Worm (Caenorhabditis elegans) whole organism, L4 larva: ENCODE data around the gene Y54G2A.48.

ENCODE experiments used
- D1046.2 ChIP-seq: fragments of 200-800 bp; sonication (Bioruptor generic); IDR thresholded peaks from 2 replicates; pipeline ENCODE4 v1.3.6; 2022; ENCODE audit warnings: missing genetic modification characterization, missing compliant biosample characterization
- F26F4.8 ChIP-seq: fragments of 200-800 bp; sonication (Bioruptor generic); conservative IDR thresholded peaks from 2 replicates; pipeline ENCODE4 v1.3.6; 2022; ENCODE audit warnings: missing genetic modification characterization, missing compliant biosample characterization
- F37D6.2 ChIP-seq: sonication (generic microtip); optimal IDR thresholded peaks from 2 replicates; lab custom pipeline; 2016; ENCODE audit warnings: mild to moderate bottlenecking, missing genetic modification characterization, missing compliant biosample characterization
- T26A8.4 ChIP-seq: fragments of 200-800 bp; sonication (Bioruptor generic); IDR thresholded peaks from 2 replicates; pipeline ENCODE4 v1.3.6; 2022; ENCODE audit warnings: missing genetic modification characterization, missing compliant biosample characterization
- Y105C5A.15 ChIP-seq: fragments of 200-800 bp; sonication (Bioruptor generic); IDR thresholded peaks from 2 replicates; pipeline ENCODE4 v1.3.6; 2022; ENCODE audit warnings: missing genetic modification characterization, missing compliant biosample characterization
- Y48G9A.11 ChIP-seq: fragments of 200-800 bp; sonication (Bioruptor generic); IDR thresholded peaks from 2 replicates; pipeline ENCODE4 v1.3.6; 2022; ENCODE audit warnings: missing genetic modification reagents, missing genetic modification characterization, missing compliant biosample characterization
- Y75B8A.6 ChIP-seq: fragments of 200-800 bp; sonication (Bioruptor generic); IDR thresholded peaks from 2 replicates; pipeline ENCODE4 v1.3.6; 2022; ENCODE audit warnings: missing genetic modification reagents, missing genetic modification characterization, missing compliant biosample characterization
- ZK546.5 ChIP-seq, 2 experiments: sonication (generic microtip); optimal IDR thresholded peaks; 2 replicates each; lab custom pipeline; 2017; ENCODE audit warnings: missing biosample characterization in 2 of 2, missing genetic modification characterization in 2 of 2
- aha-1 ChIP-seq: fragments of 150-350 bp; peaks from one replicate; lab custom pipeline; 2014; ENCODE audit warnings: missing biosample characterization, missing genetic modification characterization
- arid-1 ChIP-seq: fragments of 200-800 bp; sonication (Bioruptor generic); conservative IDR thresholded peaks from 2 replicates; pipeline ENCODE4 v1.3.6; 2022; ENCODE audit warnings: missing genetic modification reagents, missing genetic modification characterization, missing compliant biosample characterization
- ceh-44 ChIP-seq: fragments of 200-800 bp; sonication (Bioruptor generic); IDR thresholded peaks from 2 replicates; pipeline ENCODE4 v1.3.6; 2022; ENCODE audit warnings: missing genetic modification reagents, missing genetic modification characterization, missing compliant biosample characterization
- ceh-82 ChIP-seq: sonication (generic microtip); optimal IDR thresholded peaks from 2 replicates; lab custom pipeline; 2017; ENCODE audit warnings: missing biosample characterization, missing genetic modification characterization
- cey-2 ChIP-seq: sonication (generic microtip); optimal IDR thresholded peaks from 3 replicates; lab custom pipeline; 2017; ENCODE audit warnings: missing genetic modification characterization, mild to moderate bottlenecking, missing compliant biosample characterization, antibody characterized with exemption, borderline replicate concordance; ENCODE audit not compliant: insufficient read depth
- ctbp-1 ChIP-seq: fragments of 200-800 bp; sonication (Bioruptor generic); IDR thresholded peaks from 2 replicates; pipeline ENCODE4 v1.3.6; 2022; ENCODE audit warnings: missing genetic modification reagents, missing genetic modification characterization, missing compliant biosample characterization
- daf-12 ChIP-seq: fragments of 150-350 bp; optimal IDR thresholded peaks from 2 replicates; lab custom pipeline; 2014; ENCODE audit warnings: missing biosample characterization, missing genetic modification reagents, missing genetic modification characterization
- daf-16 ChIP-seq, 3 experiments: sonication (generic microtip); optimal IDR thresholded peaks; 2 replicates each; lab custom pipeline; 2016 to 2017; ENCODE audit warnings: missing genetic modification characterization in 3 of 3, missing genetic modification reagents in 3 of 3, mild to moderate bottlenecking in 2 of 3, missing compliant biosample characterization in 2 of 3, missing biosample characterization in 1 of 3, moderate library complexity in 1 of 3
- daf-8 ChIP-seq: fragments of 200-800 bp; sonication (Bioruptor generic); IDR thresholded peaks from 2 replicates; pipeline ENCODE4 v1.3.6; 2022; ENCODE audit warnings: missing genetic modification characterization, missing compliant biosample characterization
- dmd-6 ChIP-seq: fragments of 200-800 bp; sonication (Bioruptor generic); IDR thresholded peaks from 2 replicates; pipeline ENCODE4 v1.3.6; 2022; ENCODE audit warnings: missing genetic modification reagents, missing genetic modification characterization, missing compliant biosample characterization
- dmd-8 ChIP-seq: fragments of 200-800 bp; sonication (Bioruptor generic); IDR thresholded peaks from 2 replicates; pipeline ENCODE4 v1.3.6; 2022; ENCODE audit warnings: missing genetic modification characterization, missing compliant biosample characterization
- dmd-9 ChIP-seq: fragments of 200-800 bp; sonication (Bioruptor generic); IDR thresholded peaks from 2 replicates; pipeline ENCODE4 v1.3.6; 2022; ENCODE audit warnings: missing genetic modification reagents, missing genetic modification characterization, missing compliant biosample characterization
- fkh-10 ChIP-seq: fragments of 150-350 bp; optimal IDR thresholded peaks from 2 replicates; lab custom pipeline; 2014; ENCODE audit warnings: missing biosample characterization, missing genetic modification reagents, missing genetic modification characterization
- hif-1 ChIP-seq, 2 experiments: sonication (generic microtip); optimal IDR thresholded peaks; 2 replicates each; lab custom pipeline; 2016 to 2017; ENCODE audit warnings: missing compliant biosample characterization in 2 of 2, missing genetic modification characterization in 2 of 2, missing genetic modification reagents in 2 of 2, missing genotype in 2 of 2, mild to moderate bottlenecking in 1 of 2
- hlh-11 ChIP-seq: fragments of 200-800 bp; sonication (Bioruptor generic); optimal IDR thresholded peaks from 2 replicates; lab custom pipeline; 2018; ENCODE audit warnings: mild to moderate bottlenecking, missing genetic modification characterization, missing compliant biosample characterization
- jun-1 ChIP-seq: fragments of 150-350 bp; optimal IDR thresholded peaks from 2 replicates; lab custom pipeline; 2014; ENCODE audit warnings: missing biosample characterization, missing genetic modification reagents, missing genetic modification characterization
- lim-7 ChIP-seq: fragments of 200-800 bp; sonication (Bioruptor generic); IDR thresholded peaks from 2 replicates; pipeline ENCODE4 v1.3.6; 2022; ENCODE audit warnings: missing genetic modification characterization, missing compliant biosample characterization
- lin-1 ChIP-seq: fragments of 200-800 bp; sonication (Bioruptor generic); IDR thresholded peaks from 2 replicates; pipeline ENCODE4 v1.3.6; 2022; ENCODE audit warnings: missing genetic modification reagents, missing genetic modification characterization, missing compliant biosample characterization
- lin-13 ChIP-seq: fragments of 150-350 bp; optimal IDR thresholded peaks from 2 replicates; lab custom pipeline; 2014; ENCODE audit warnings: missing biosample characterization, missing genetic modification reagents, missing genetic modification characterization
- lin-38 ChIP-seq: fragments of 200-800 bp; sonication (Bioruptor generic); IDR thresholded peaks from 2 replicates; pipeline ENCODE4 v1.3.6; 2022; ENCODE audit warnings: missing genetic modification reagents, missing genetic modification characterization, missing compliant biosample characterization
- madf-9 ChIP-seq: fragments of 200-800 bp; sonication (Bioruptor generic); conservative IDR thresholded peaks from 2 replicates; pipeline ENCODE4 v1.3.6; 2022; ENCODE audit warnings: missing genetic modification reagents, missing genetic modification characterization, missing compliant biosample characterization
- mdt-29 ChIP-seq: fragments of 200-800 bp; sonication (Bioruptor generic); IDR thresholded peaks from 2 replicates; pipeline ENCODE4 v1.3.6; 2022; ENCODE audit warnings: missing genetic modification reagents, missing genetic modification characterization, missing compliant biosample characterization
- mes-2 ChIP-seq: sonication (generic microtip); optimal IDR thresholded peaks from 2 replicates; lab custom pipeline; 2016; ENCODE audit warnings: missing genotype, mild to moderate bottlenecking, missing genetic modification characterization, missing compliant biosample characterization; ENCODE audit not compliant: poor library complexity, severe bottlenecking
- mxl-2 ChIP-seq: fragments of 200-800 bp; sonication (Bioruptor generic); conservative IDR thresholded peaks from 2 replicates; pipeline ENCODE4 v1.3.6; 2022; ENCODE audit warnings: missing genetic modification reagents, missing genetic modification characterization, missing compliant biosample characterization
- nhr-10 ChIP-seq: fragments of 150-350 bp; optimal IDR thresholded peaks from 2 replicates; lab custom pipeline; 2014; ENCODE audit warnings: missing biosample characterization, missing genetic modification characterization
- nhr-25 ChIP-seq: sonication (generic microtip); optimal IDR thresholded peaks from 2 replicates; lab custom pipeline; 2017; ENCODE audit warnings: missing genetic modification characterization, mild to moderate bottlenecking, missing compliant biosample characterization, antibody characterized with exemption, moderate library complexity, borderline replicate concordance; ENCODE audit not compliant: insufficient read depth
- nhr-28 ChIP-seq: fragments of 150-350 bp; optimal IDR thresholded peaks from 2 replicates; lab custom pipeline; 2014; ENCODE audit warnings: missing biosample characterization, missing genetic modification characterization
- pha-4 ChIP-seq, 2 experiments: fragments of 150-350 bp in 1 of 2; fragments of 200-800 bp in 1 of 2; sonication (Bioruptor generic) in 1 of 2; IDR thresholded peaks in 1 of 2; optimal IDR thresholded peaks in 1 of 2; 2 replicates each; pipeline versions ENCODE4 v1.3.6 to Lab custom; 2014 to 2022; ENCODE audit warnings: missing genetic modification characterization in 2 of 2, missing genetic modification reagents in 2 of 2, missing biosample characterization in 1 of 2, missing compliant biosample characterization in 1 of 2
- rbr-2 ChIP-seq: sonication (generic microtip); optimal IDR thresholded peaks from 2 replicates; lab custom pipeline; 2016; ENCODE audit warnings: missing genotype, missing genetic modification characterization, missing compliant biosample characterization
- tag-97 ChIP-seq: fragments of 200-800 bp; sonication (Bioruptor generic); IDR thresholded peaks from 2 replicates; pipeline ENCODE4 v1.3.6; 2022; ENCODE audit warnings: missing genetic modification characterization, missing compliant biosample characterization
- unc-130 ChIP-seq: sonication (generic microtip); optimal IDR thresholded peaks from 2 replicates; lab custom pipeline; 2016; ENCODE audit warnings: missing genetic modification reagents, missing genetic modification characterization, missing compliant biosample characterization
- unc-39 ChIP-seq: sonication (generic microtip); optimal IDR thresholded peaks from 2 replicates; lab custom pipeline; 2017; ENCODE audit warnings: missing biosample characterization, missing genetic modification characterization
- unc-62 ChIP-seq, 3 experiments: fragments of 150-350 bp in 1 of 3; sonication (generic microtip); optimal IDR thresholded peaks in 2 of 3; peaks in 1 of 3; 1 replicate in 1 of 3; 2 replicates in 2 of 3; lab custom pipeline; 2014 to 2017; ENCODE audit warnings: missing biosample characterization in 3 of 3, missing genetic modification characterization in 3 of 3, missing genetic modification reagents in 3 of 3, missing genotype in 1 of 3
- vab-7 ChIP-seq: fragments of 200-800 bp; sonication (Bioruptor generic); IDR thresholded peaks from 2 replicates; pipeline ENCODE4 v1.3.6; 2022; ENCODE audit warnings: missing genetic modification reagents, missing genetic modification characterization, missing compliant biosample characterization
- zfp-2 ChIP-seq: sonication (generic microtip); optimal IDR thresholded peaks from 2 replicates; lab custom pipeline; 2016; ENCODE audit warnings: mild to moderate bottlenecking, missing genetic modification characterization, missing compliant biosample characterization
- zip-11 ChIP-seq: fragments of 200-800 bp; sonication (Bioruptor generic); IDR thresholded peaks from 2 replicates; pipeline ENCODE4 v1.3.6; 2022; ENCODE audit warnings: missing genetic modification characterization, missing compliant biosample characterization

Gene Y54G2A.48

ce11 chrIV:2805525-2805924 lies 27.0 kb downstream of the Y54G2A.48 start, which contains the start of gene Y54G2A.45 (continued):
- no peak for TF ChIP-seq unc-62 (GFP tag; optimal IDR thresholded peaks at IDR 0.05 in 1 of 2; lab: Kevin White, UChicago)
- TF ChIP-seq unc-62 (tag; optimal IDR thresholded peaks at IDR 0.05; lab: Kevin White, UChicago) = no peak
- peak; percentile 89 for TF ChIP-seq nhr-28 (tag; lab: Kevin White, UChicago)
- no peak for TF ChIP-seq nhr-25 (tag; lab: Kevin White, UChicago)
- no peak for TF ChIP-seq daf-8 (GFP tag; lab: Robert Waterston, UW)
- no peak for TF ChIP-seq nhr-10
- peak; percentile 81 for TF ChIP-seq lim-7
- TF ChIP-seq dmd-6 (GFP tag; lab: Robert Waterston, UW) = peak; percentile 87
- peak; percentile 80 for TF ChIP-seq pha-4 (GFP tag; IDR thresholded peaks at IDR 0.05; lab: Robert Waterston, UW)
- TF ChIP-seq pha-4 (tag; optimal IDR thresholded peaks at IDR 0.05; lab: Kevin White, UChicago) = no peak
- peak; percentile 77 for TF ChIP-seq mes-2 (tag; lab: Kevin White, UChicago)
- TF ChIP-seq F26F4.8 (GFP tag; lab: Robert Waterston, UW) = peak; percentile 90
- TF ChIP-seq tag-97 (GFP tag; lab: Robert Waterston, UW) = no peak
- peak; percentile 8 for TF ChIP-seq zfp-2 (tag; lab: Kevin White, UChicago)
- TF ChIP-seq fkh-10 (GFP tag; lab: Kevin White, UChicago) = no peak
- 0 out of 2 replicates have a peak, but pooled peaks have one; percentile 12 for TF ChIP-seq mxl-2
- TF ChIP-seq daf-12 = no peak
- TF ChIP-seq Y105C5A.15 (GFP tag; lab: Robert Waterston, UW) = no peak
- TF ChIP-seq zip-11 (GFP tag; lab: Robert Waterston, UW) = no peak
- TF ChIP-seq F37D6.2 = peak; percentile 20

DNA sequence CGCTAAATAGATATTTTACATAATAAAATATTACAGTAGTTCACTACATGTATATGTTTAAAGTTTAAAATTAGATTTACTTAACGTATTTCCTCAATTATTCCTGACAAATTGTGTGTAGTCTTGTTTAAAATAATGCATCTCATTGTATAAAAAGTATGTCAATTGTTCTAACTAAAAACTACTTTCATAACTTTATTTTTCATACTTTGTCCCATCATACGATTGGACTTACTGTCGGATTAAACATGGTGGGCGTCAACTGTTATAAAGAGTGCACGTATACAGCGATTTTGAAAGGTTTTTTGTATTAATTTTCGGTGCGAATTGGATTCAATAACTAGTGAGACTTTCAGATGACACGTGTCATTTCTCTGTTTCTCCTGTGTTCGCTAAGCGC lies 28.8 kb downstream of the Y54G2A.48 start, which contains the start of gene Y54G2A.32:
Gene Y54G2A.32 (plus strand): TSS at position 301 of the 400 bp plus-strand sequence.
- TF ChIP-seq tag-97 (GFP tag; lab: Robert Waterston, UW) (no peak), aha-1 (tag; lab: Kevin White, UChicago) (peak; percentile 61)

ce11 chrIV:2802193-2802592 lies 30.3 kb downstream of the Y54G2A.48 start:
- TF ChIP-seq ctbp-1 (GFP tag; lab: Robert Waterston, UW) (peak; percentile 52; the same call in 1 of the 2 replicates), hif-1 (tag; optimal IDR thresholded peaks at IDR 0.05; lab: Kevin White, UChicago) (no peak), lin-13 (GFP tag; lab: Kevin White, UChicago) (peak; percentile 3), unc-130 (GFP tag; lab: Kevin White, UChicago) (no peak), Y75B8A.6 (0 out of 2 replicates have a peak, but pooled peaks have one; percentile 25), lin-38 (peak; percentile 65), unc-39 (tag; lab: Kevin White, UChicago) (no peak), vab-7 (GFP tag; lab: Robert Waterston, UW) (peak; percentile 86), lin-1 (GFP tag; lab: Robert Waterston, UW) (no peak), Y48G9A.11 (GFP tag; lab: Robert Waterston, UW) (peak; percentile 75), lim-7 (peak; percentile 83), D1046.2 (GFP tag; lab: Robert Waterston, UW) (peak; percentile 79; the same call in 1 of the 2 replicates), jun-1 (tag; lab: Kevin White, UChicago) (no peak), ceh-82 (tag; lab: Kevin White, UChicago) (no peak), aha-1 (tag; lab: Kevin White, UChicago) (peak; percentile 95), dmd-9 (GFP tag; lab: Robert Waterston, UW) (peak; percentile 61; the same call in 1 of the 2 replicates), daf-16 (GFP tag; optimal IDR thresholded peaks at IDR 0.05; lab: Kevin White, UChicago) (peak in 1 of 2 experiments; percentile 69), daf-16 (tag; optimal IDR thresholded peaks at IDR 0.05; lab: Kevin White, UChicago) (peak; percentile 27), T26A8.4 (peak; percentile 41), mdt-29 (GFP tag; lab: Robert Waterston, UW) (no peak), dmd-8 (peak; percentile 67; the same call in 1 of the 2 replicates), arid-1 (GFP tag; lab: Robert Waterston, UW) (peak; percentile 48; the same call in 1 of the 2 replicates), daf-12 (no peak), ceh-44 (GFP tag; lab: Robert Waterston, UW) (peak; percentile 65; the same call in 1 of the 2 replicates), cey-2 (tag; lab: Kevin White, UChicago) (no peak), nhr-28 (tag; lab: Kevin White, UChicago) (no peak), hlh-11 (peak; percentile 5), ZK546.5 (tag; optimal IDR thresholded peaks at IDR 0.05; lab: Kevin White, UChicago) (no peak), madf-9 (GFP tag; lab: Robert Waterston, UW) (peak; percentile 68; the same call in 1 of the 2 replicates), pha-4 (GFP tag; IDR thresholded peaks at IDR 0.05; lab: Robert Waterston, UW) (peak; percentile 74), pha-4 (tag; optimal IDR thresholded peaks at IDR 0.05; lab: Kevin White, UChicago) (no peak), rbr-2 (tag; lab: Kevin White, UChicago) (no peak)
